Fruit fly (Drosophila melanogaster) ovary, adult (tissue): ENCODE data around the gene CG14377.

Source experiments
- CG17801 ChIP-seq: fragments of 200-800 bp; optimal IDR thresholded peaks from 2 replicates; lab custom pipeline; 2019; ENCODE audit warnings: missing biosample characterization, mild to moderate bottlenecking, missing genetic modification characterization, moderate library complexity; ENCODE audit not compliant: partially characterized antibody

The CG14377 gene

dm6 chr3R:13412704-13413103 is 15.1 kb downstream of the CG14377 start:
- no peak for TF ChIP-seq CG17801 (GFP tag; lab: Kevin White, UChicago)

- TF ChIP-seq CG17801 (GFP tag; lab: Kevin White, UChicago) = no peak
Observed at dm6 chr3R:13415186-13415585, 17.6 kb downstream of the CG14377 start, which contains the start of gene yellow-e. yellow-e (minus strand) TSS chr3R:13415286.

- no peak for TF ChIP-seq CG17801 (GFP tag; lab: Kevin White, UChicago)
Observed at dm6 chr3R:13417067-13417595, 19.5 kb downstream of the CG14377 start.

dm6 chr3R:13419979-13420378 is 22.3 kb downstream of the CG14377 start, which contains the start of gene Ir87a:
Ir87a (plus strand) TSS chr3R:13420279.
- no peak for TF ChIP-seq CG17801 (GFP tag; lab: Kevin White, UChicago)

- no peak for TF ChIP-seq CG17801 (GFP tag; lab: Kevin White, UChicago)
Observed at dm6 chr3R:13422178-13422577, 24.5 kb downstream of the CG14377 start.

dm6 chr3R:13425470-13426033 is 27.9 kb downstream of the CG14377 start, which contains the start of gene Act87E:
Act87E (plus strand) TSS chr3R:13425983.
- TF ChIP-seq CG17801 (GFP tag; lab: Kevin White, UChicago) = no peak

dm6 chr3R:13428341-13429040 is 30.9 kb downstream of the CG14377 start:
- no peak for TF ChIP-seq CG17801 (GFP tag; lab: Kevin White, UChicago)

dm6 chr3R:13433623-13434022 is 36.0 kb downstream of the CG14377 start:
- TF ChIP-seq CG17801 (GFP tag; lab: Kevin White, UChicago) = peak; percentile 95

dm6 chr3R:13434325-13435168 is 36.9 kb downstream of the CG14377 start, which contains the start of gene yrt:
yrt (minus strand) TSS chr3R:13434984.
- no peak for TF ChIP-seq CG17801 (GFP tag; lab: Kevin White, UChicago)

- no peak for TF ChIP-seq CG17801 (GFP tag; lab: Kevin White, UChicago)
Observed at dm6 chr3R:13435836-13436235, 38.2 kb downstream of the CG14377 start.

- no peak for TF ChIP-seq CG17801 (GFP tag; lab: Kevin White, UChicago)
Observed at dm6 chr3R:13441703-13442102, 44.1 kb downstream of the CG14377 start.

- no peak for TF ChIP-seq CG17801 (GFP tag; lab: Kevin White, UChicago)
Observed at dm6 chr3R:13446048-13446447, 48.4 kb downstream of the CG14377 start.

- TF ChIP-seq CG17801 (GFP tag; lab: Kevin White, UChicago) = no peak
Observed at dm6 chr3R:13446489-13446888, 48.9 kb downstream of the CG14377 start.
